Worm (Caenorhabditis elegans) whole organism, L3 larva: ENCODE data around the gene mel-11.

Experiments used
- aly-2 ChIP-seq: fragments of 150-350 bp; optimal IDR thresholded peaks from 2 replicates; lab custom pipeline; 2014; ENCODE audit warnings: missing biosample characterization, missing genetic modification characterization
- elt-1 ChIP-seq: fragments of 150-350 bp; optimal IDR thresholded peaks from 2 replicates; lab custom pipeline; 2014; ENCODE audit warnings: missing biosample characterization, missing genetic modification characterization
- skn-1 ChIP-seq: fragments of 150-350 bp; optimal IDR thresholded peaks from 2 replicates; lab custom pipeline; 2014; ENCODE audit warnings: missing biosample characterization, missing genetic modification characterization
- unc-39 ChIP-seq: sonication (generic microtip); optimal IDR thresholded peaks from 4 replicates; lab custom pipeline; 2017; ENCODE audit warnings: missing biosample characterization, missing genetic modification characterization
- zag-1 ChIP-seq: fragments of 150-350 bp; optimal IDR thresholded peaks from 2 replicates; lab custom pipeline; 2014; ENCODE audit warnings: missing biosample characterization, missing genetic modification characterization

- TF ChIP-seq aly-2 (tag; lab: Kevin White, UChicago) (no peak), elt-1 (tag; lab: Kevin White, UChicago) (no peak), zag-1 (tag; lab: Kevin White, UChicago) (no peak), skn-1 (tag; lab: Kevin White, UChicago) (no peak), unc-39 (tag; lab: Kevin White, UChicago) (no peak)
These were observed 49.1 kb downstream of the mel-11 start, which contains the start of gene arrd-2 for ce11 chrII:9407469-9407868.
